Fruit fly (Drosophila melanogaster) whole organism, embryonic: ENCODE data around the gene CG6231.

Experiments used
- CG1024 ChIP-seq: fragments of 200-800 bp; sonication (Bioruptor generic); IDR thresholded peaks from 2 replicates; pipeline ENCODE4 v1.3.6; 2022; ENCODE audit warnings: missing biosample characterization, missing genetic modification characterization
- CG11456 ChIP-seq: fragments of 200-800 bp; sonication (Bioruptor generic); IDR thresholded peaks from 3 replicates; pipeline ENCODE4 v1.3.6; 2022; ENCODE audit warnings: missing biosample characterization, missing genetic modification characterization
- CG12071 ChIP-seq: fragments of 200-800 bp; sonication (Bioruptor generic); optimal IDR thresholded peaks from 3 replicates; lab custom pipeline; 2018; ENCODE audit warnings: missing biosample characterization, mild to moderate bottlenecking, missing genetic modification characterization
- CG1233 ChIP-seq: fragments of 200-800 bp; sonication (Bioruptor generic); optimal IDR thresholded peaks from 4 replicates; lab custom pipeline; 2018; ENCODE audit warnings: missing biosample characterization, mild to moderate bottlenecking, missing genetic modification characterization
- CG13296 ChIP-seq: fragments of 200-800 bp; sonication (Bioruptor generic); optimal IDR thresholded peaks from 3 replicates; lab custom pipeline; 2018; ENCODE audit warnings: missing biosample characterization, mild to moderate bottlenecking, missing genetic modification characterization
- CG1529 ChIP-seq: fragments of 200-800 bp; sonication (Bioruptor generic); optimal IDR thresholded peaks from 3 replicates; lab custom pipeline; 2018; ENCODE audit warnings: missing biosample characterization, missing genetic modification characterization
- CG15479 ChIP-seq: fragments of 200-800 bp; sonication (Bioruptor generic); optimal IDR thresholded peaks from 3 replicates; lab custom pipeline; 2019; ENCODE audit warnings: missing biosample characterization, mild to moderate bottlenecking, missing genetic modification characterization, moderate library complexity
- CG16779 ChIP-seq: fragments of 200-800 bp; sonication (Bioruptor generic); IDR thresholded peaks from 2 replicates; pipeline ENCODE4 v1.3.6; 2022; ENCODE audit warnings: missing biosample characterization, missing genetic modification characterization
- CG17568 ChIP-seq: fragments of 200-800 bp; sonication (Bioruptor generic); optimal IDR thresholded peaks from 2 replicates; lab custom pipeline; 2018; ENCODE audit warnings: missing biosample characterization, mild to moderate bottlenecking, missing genetic modification characterization, moderate library complexity
- CG18599 ChIP-seq: fragments of 200-800 bp; sonication (Bioruptor generic); optimal IDR thresholded peaks from 3 replicates; lab custom pipeline; 2017; ENCODE audit warnings: missing biosample characterization, missing genetic modification characterization, mild to moderate bottlenecking, moderate library complexity, missing genetic modification reagents
- CG2712 ChIP-seq: fragments of 200-800 bp; optimal IDR thresholded peaks from 3 replicates; lab custom pipeline; 2019; ENCODE audit warnings: missing biosample characterization, mild to moderate bottlenecking, missing genetic modification characterization, moderate library complexity
- CG3065 ChIP-seq: fragments of 200-800 bp; sonication (Bioruptor generic); optimal IDR thresholded peaks from 2 replicates; lab custom pipeline; 2016; ENCODE audit warnings: missing biosample characterization, missing genetic modification characterization
- CG31365 ChIP-seq: fragments of 200-800 bp; sonication (Bioruptor generic); optimal IDR thresholded peaks from 2 replicates; lab custom pipeline; 2018; ENCODE audit warnings: missing biosample characterization, mild to moderate bottlenecking, missing genetic modification characterization
- CG3847 ChIP-seq: fragments of 200-800 bp; sonication (Bioruptor generic); IDR thresholded peaks from 2 replicates; pipeline ENCODE4 v1.3.6; 2022; ENCODE audit warnings: missing biosample characterization, missing genetic modification characterization
- CG4424 ChIP-seq: fragments of 200-800 bp; sonication (Bioruptor generic); optimal IDR thresholded peaks from 3 replicates; lab custom pipeline; 2016; ENCODE audit warnings: missing biosample characterization, missing genetic modification characterization
- CG6683 ChIP-seq: fragments of 200-800 bp; sonication (Bioruptor generic); optimal IDR thresholded peaks from 2 replicates; lab custom pipeline; 2017; ENCODE audit warnings: missing biosample characterization, mild to moderate bottlenecking, missing genetic modification characterization, missing genetic modification reagents
- CG6689 ChIP-seq: fragments of 200-800 bp; sonication (Bioruptor generic); IDR thresholded peaks from 2 replicates; pipeline ENCODE4 v1.3.6; 2022; ENCODE audit warnings: missing biosample characterization, missing genetic modification characterization
- CG6791 ChIP-seq: fragments of 200-800 bp; sonication (Bioruptor generic); IDR thresholded peaks from 3 replicates; pipeline ENCODE4 v1.3.6; 2022; ENCODE audit warnings: missing biosample characterization, missing genetic modification characterization; ENCODE audit not compliant: partially characterized antibody
- Gug ChIP-seq: fragments of 200-800 bp; sonication (Bioruptor generic); IDR thresholded peaks from 4 replicates; pipeline ENCODE4 v1.3.6; 2022; ENCODE audit warnings: missing biosample characterization, missing genetic modification characterization
- H15 ChIP-seq: fragments of 200-800 bp; sonication (Bioruptor generic); IDR thresholded peaks from 3 replicates; pipeline ENCODE4 v1.3.6; 2022; ENCODE audit warnings: missing biosample characterization, missing genetic modification characterization
- HLHmδ ChIP-seq: fragments of 200-800 bp; sonication (Bioruptor generic); optimal IDR thresholded peaks from 2 replicates; lab custom pipeline; 2018; ENCODE audit warnings: missing biosample characterization, mild to moderate bottlenecking, missing genetic modification characterization, moderate library complexity
- Hey ChIP-seq: fragments of 200-800 bp; sonication (Bioruptor generic); optimal IDR thresholded peaks from 3 replicates; lab custom pipeline; 2018; ENCODE audit warnings: missing biosample characterization, mild to moderate bottlenecking, missing genetic modification characterization
- Hr39 ChIP-seq: fragments of >200 bp; optimal IDR thresholded peaks from 2 replicates; lab custom pipeline; 2017
- Hr78 ChIP-seq, 2 experiments: fragments of 200-800 bp in 1 of 2; fragments of >200 bp in 1 of 2; sonication (Bioruptor generic) in 1 of 2; optimal IDR thresholded peaks; 2 replicates each; lab custom pipeline; 2017 to 2019; ENCODE audit warnings: missing biosample characterization in 2 of 2, missing genetic modification characterization in 2 of 2, mild to moderate bottlenecking in 1 of 2, moderate library complexity in 1 of 2
- NC2α ChIP-seq: fragments of 200-800 bp; sonication (Bioruptor generic); optimal IDR thresholded peaks from 2 replicates; lab custom pipeline; 2016; ENCODE audit warnings: missing biosample characterization, missing genetic modification characterization
- Poxn ChIP-seq: fragments of 200-800 bp; sonication (Bioruptor generic); IDR thresholded peaks from 2 replicates; pipeline ENCODE4 v1.3.6; 2022; ENCODE audit warnings: missing biosample characterization, missing genetic modification characterization
- Scr ChIP-seq: fragments of 200-800 bp; sonication (Bioruptor generic); IDR thresholded peaks from 2 replicates; pipeline ENCODE4 v1.3.6; 2022; ENCODE audit warnings: missing biosample characterization, missing genetic modification characterization; ENCODE audit not compliant: partially characterized antibody
- Sox100B ChIP-seq: fragments of 200-800 bp; sonication (Bioruptor generic); optimal IDR thresholded peaks from 3 replicates; lab custom pipeline; 2018; ENCODE audit warnings: missing biosample characterization, mild to moderate bottlenecking, missing genetic modification characterization
- Tbp ChIP-seq: fragments of >200 bp; optimal IDR thresholded peaks from 2 replicates; lab custom pipeline; 2018; ENCODE audit warnings: missing biosample characterization, missing genetic modification characterization
- Xbp1 ChIP-seq: fragments of 200-800 bp; sonication (Bioruptor generic); optimal IDR thresholded peaks from 3 replicates; lab custom pipeline; 2016; ENCODE audit warnings: missing biosample characterization, mild to moderate bottlenecking, missing genetic modification characterization
- caup ChIP-seq: fragments of 200-800 bp; sonication (Bioruptor generic); optimal IDR thresholded peaks from 3 replicates; lab custom pipeline; 2017; ENCODE audit warnings: missing biosample characterization, mild to moderate bottlenecking, missing genetic modification characterization, moderate library complexity; ENCODE audit not compliant: severe bottlenecking
- da ChIP-seq: fragments of 200-800 bp; sonication (Bioruptor generic); optimal IDR thresholded peaks from 2 replicates; lab custom pipeline; 2016; ENCODE audit warnings: missing biosample characterization, missing genetic modification characterization
- dan ChIP-seq: fragments of 200-800 bp; sonication (Bioruptor generic); IDR thresholded peaks from 2 replicates; pipeline ENCODE4 v1.3.6; 2022; ENCODE audit warnings: missing biosample characterization, missing genetic modification characterization
- ewg ChIP-seq: fragments of 200-800 bp; sonication (Bioruptor generic); optimal IDR thresholded peaks from 3 replicates; lab custom pipeline; 2017; ENCODE audit warnings: mild to moderate bottlenecking, missing biosample characterization, missing genetic modification reagents, missing genetic modification characterization
- fd64A ChIP-seq: fragments of 200-800 bp; sonication (Bioruptor generic); optimal IDR thresholded peaks from 3 replicates; lab custom pipeline; 2018; ENCODE audit warnings: missing biosample characterization, mild to moderate bottlenecking, missing genetic modification characterization
- ftz-f1 ChIP-seq: fragments of 200-800 bp; sonication (Bioruptor generic); optimal IDR thresholded peaks from 2 replicates; lab custom pipeline; 2016; ENCODE audit warnings: missing biosample characterization, missing genetic modification characterization
- grn ChIP-seq: fragments of 200-800 bp; sonication (Bioruptor generic); optimal IDR thresholded peaks from 3 replicates; lab custom pipeline; 2017; ENCODE audit warnings: missing biosample characterization, missing genetic modification characterization
- hb ChIP-seq: fragments of 200-800 bp; sonication (Bioruptor generic); IDR thresholded peaks from 3 replicates; pipeline ENCODE4 v1.3.6; 2022; ENCODE audit warnings: missing biosample characterization, missing genetic modification characterization; ENCODE audit not compliant: partially characterized antibody
- hbn ChIP-seq: fragments of 200-800 bp; sonication (Bioruptor generic); IDR thresholded peaks from 2 replicates; pipeline ENCODE4 v1.3.6; 2022; ENCODE audit warnings: missing biosample characterization, missing genetic modification characterization; ENCODE audit not compliant: partially characterized antibody
- kay ChIP-seq: fragments of 200-800 bp; sonication (Bioruptor generic); optimal IDR thresholded peaks from 2 replicates; lab custom pipeline; 2016; ENCODE audit warnings: missing biosample characterization, missing genetic modification characterization
- klu ChIP-seq: fragments of 200-800 bp; sonication (Bioruptor generic); IDR thresholded peaks from 2 replicates; pipeline ENCODE4 v1.3.6; 2022; ENCODE audit warnings: missing biosample characterization, missing genetic modification characterization
- lmd ChIP-seq: fragments of 200-800 bp; sonication (Bioruptor generic); IDR thresholded peaks from 2 replicates; pipeline ENCODE4 v1.3.6; 2022; ENCODE audit warnings: missing biosample characterization, missing genetic modification characterization
- mld ChIP-seq: fragments of 200-800 bp; sonication (Bioruptor generic); IDR thresholded peaks from 3 replicates; pipeline ENCODE4 v1.3.6; 2022; ENCODE audit warnings: missing biosample characterization, missing genetic modification characterization; ENCODE audit not compliant: partially characterized antibody
- pfk ChIP-seq: fragments of 200-800 bp; sonication (Bioruptor generic); optimal IDR thresholded peaks from 2 replicates; lab custom pipeline; 2018; ENCODE audit warnings: missing biosample characterization, mild to moderate bottlenecking, missing genetic modification characterization, moderate library complexity
- pnt ChIP-seq: fragments of 200-800 bp; sonication (Bioruptor generic); optimal IDR thresholded peaks from 3 replicates; lab custom pipeline; 2016; ENCODE audit warnings: missing biosample characterization, missing genetic modification characterization
- ranshi ChIP-seq: fragments of 200-800 bp; sonication (Bioruptor generic); IDR thresholded peaks from 2 replicates; pipeline ENCODE4 v1.3.6; 2022; ENCODE audit warnings: missing biosample characterization, missing genetic modification characterization
- seq ChIP-seq: fragments of 200-800 bp; sonication (Bioruptor generic); IDR thresholded peaks from 2 replicates; pipeline ENCODE4 v1.3.6; 2022; ENCODE audit warnings: missing biosample characterization, missing genetic modification characterization
- sisA ChIP-seq: fragments of 200-800 bp; sonication (Bioruptor generic); IDR thresholded peaks from 2 replicates; pipeline ENCODE4 v1.3.6; 2022; ENCODE audit warnings: missing biosample characterization, missing genetic modification characterization
- twi ChIP-seq: fragments of 200-800 bp; optimal IDR thresholded peaks from 2 replicates; lab custom pipeline; 2019; ENCODE audit warnings: missing biosample characterization, mild to moderate bottlenecking, missing genetic modification characterization, moderate library complexity
- tx ChIP-seq: fragments of 200-800 bp; sonication (Bioruptor generic); optimal IDR thresholded peaks from 2 replicates; lab custom pipeline; 2016; ENCODE audit warnings: missing biosample characterization, missing genetic modification characterization
- vvl ChIP-seq: fragments of 200-800 bp; sonication (Bioruptor generic); IDR thresholded peaks from 2 replicates; pipeline ENCODE4 v1.3.6; 2022; ENCODE audit warnings: missing biosample characterization, missing genetic modification characterization

CG6231 gene

DNA sequence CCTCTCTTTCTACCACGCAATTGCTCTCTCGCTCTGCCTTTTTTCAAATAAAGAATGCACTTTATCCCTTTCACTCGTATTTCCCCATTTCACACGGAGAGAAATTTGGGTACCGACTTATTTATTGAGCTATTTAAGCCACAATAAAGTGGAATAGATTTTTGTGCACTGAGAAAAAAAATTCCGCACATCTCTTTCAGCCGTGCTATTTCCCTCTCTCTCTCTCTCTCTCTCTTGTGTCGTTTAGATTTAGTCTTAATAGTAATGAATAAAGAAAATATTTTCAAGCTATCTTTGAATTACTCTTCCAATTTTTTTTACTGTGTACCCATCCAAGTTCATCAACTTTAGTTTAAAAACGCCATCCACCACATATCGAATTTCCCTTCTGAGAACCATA, 8.9 kb downstream of the CG6231 start (continued):
- TF ChIP-seq hbn (no peak), Gug (GFP tag; lab: Robert Waterston, UW) (peak; percentile 66), ewg (GFP tag; lab: Kevin White, UChicago) (peak; percentile 9), H15 (no peak), tx (GFP tag; lab: Kevin White, UChicago) (peak; percentile 40), CG6791 (GFP tag; lab: Robert Waterston, UW) (no peak), Poxn (GFP tag; lab: Robert Waterston, UW) (0 out of 2 replicates have a peak, but pooled peaks have one; percentile 39), CG17568 (peak; percentile 10), klu (GFP tag; lab: Robert Waterston, UW) (no peak), da (GFP tag; lab: Kevin White, UChicago) (no peak), kay (GFP tag; lab: Kevin White, UChicago) (no peak), grn (GFP tag; lab: Kevin White, UChicago) (no peak), fd64A (GFP tag; lab: Kevin White, UChicago) (no peak), Sox100B (peak; percentile 28), CG13296 (GFP tag; lab: Kevin White, UChicago) (no peak), CG1024 (GFP tag; lab: Robert Waterston, UW) (no peak), caup (GFP tag; lab: Kevin White, UChicago) (peak; percentile 43), CG4424 (GFP tag; lab: Kevin White, UChicago) (peak; percentile 69), pfk (GFP tag; lab: Kevin White, UChicago) (no peak), sisA (peak; percentile 74), NC2α (no peak), CG6683 (GFP tag; lab: Kevin White, UChicago) (no peak), ftz-f1 (GFP tag; lab: Kevin White, UChicago) (no peak), CG3065 (GFP tag; lab: Kevin White, UChicago) (no peak), dan (no peak), CG15479 (GFP tag; lab: Kevin White, UChicago) (no peak), CG6689 (peak; percentile 54), ranshi (peak; percentile 69), lmd (peak; percentile 73), Hr39 (lab: Kevin White, UChicago) (no peak), CG12071 (GFP tag; lab: Kevin White, UChicago) (peak; percentile 41), CG31365 (tag; lab: Kevin White, UChicago) (no peak), CG3847 (GFP tag; lab: Robert Waterston, UW) (peak; percentile 46; the same call in 1 of the 2 replicates), Tbp (GFP tag; lab: Kevin White, UChicago) (no peak), HLHmδ (GFP tag; lab: Kevin White, UChicago) (no peak), vvl (GFP tag; lab: Robert Waterston, UW) (peak; percentile 73; the same call in 1 of the 2 replicates), mld (no peak), CG1233 (GFP tag; lab: Kevin White, UChicago) (peak; percentile 43), CG16779 (GFP tag; lab: Robert Waterston, UW) (0 out of 2 replicates have a peak, but pooled peaks have one; percentile 25), CG2712 (tag; lab: Kevin White, UChicago) (peak; percentile 64), Xbp1 (GFP tag; lab: Kevin White, UChicago) (peak; percentile 55), seq (GFP tag; lab: Robert Waterston, UW) (peak; percentile 52; the same call in 1 of the 2 replicates), CG1529 (GFP tag; lab: Kevin White, UChicago) (peak; percentile 21), pnt (peak; percentile 57), hb (GFP tag; lab: Robert Waterston, UW) (no peak), CG18599 (peak; percentile 55), Hr78 (GFP tag; optimal IDR thresholded peaks at IDR 0.05; lab: Kevin White, UChicago) (no peak), Hey (tag; lab: Kevin White, UChicago) (no peak), twi (no peak), Scr (GFP tag; lab: Robert Waterston, UW) (no peak), CG11456 (GFP tag; lab: Robert Waterston, UW) (0 out of 3 replicates have a peak, but pooled peaks have one; percentile 62)
